Worm (Caenorhabditis elegans): Measurements from ENCODE around the gene mrps-16.

mrps-16 gene

ce11 chrII:5425633-5426032 is 48.5 kb upstream of the mrps-16 start, which contains the start of gene F07F6.8:
TSS of gene F07F6.8 (minus strand) at chrII:5425733.
- TF ChIP-seq nhr-23 (tag; optimal IDR thresholded peaks at IDR 0.05) (no peak), egl-27 (tag; optimal IDR thresholded peaks at IDR 0.05) (no peak), ztf-11 (tag; optimal IDR thresholded peaks at IDR 0.05) (no peak)

- TF ChIP-seq lsy-2 (tag; optimal IDR thresholded peaks at IDR 0.05) (peak in 1 of 2 experiments; percentile 71), nhr-25 (tag; optimal IDR thresholded peaks at IDR 0.05) (peak; percentile 69), ama-1 (optimal IDR thresholded peaks at IDR 0.05) (peak; percentile 28), nhr-129 (tag; optimal IDR thresholded peaks at IDR 0.05) (peak; percentile 92), dmd-4 (tag; optimal IDR thresholded peaks at IDR 0.05) (no peak), fos-1 (tag; optimal IDR thresholded peaks at IDR 0.05) (peak; percentile 63), ceh-82 (tag; optimal IDR thresholded peaks at IDR 0.05) (no peak), sma-9 (GFP tag; optimal IDR thresholded peaks at IDR 0.05) (peak; percentile 27), sma-9 (tag; optimal IDR thresholded peaks at IDR 0.05) (no peak), crh-2 (tag; optimal IDR thresholded peaks at IDR 0.05) (peak; percentile 76), F13H6.1 (tag; optimal IDR thresholded peaks at IDR 0.05) (peak; percentile 38), C34F6.9 (tag; optimal IDR thresholded peaks at IDR 0.05) (peak; percentile 79), nhr-23 (tag; optimal IDR thresholded peaks at IDR 0.05) (no peak)
Measured at ce11 chrII:5426054-5426453, 48.1 kb upstream of the mrps-16 start.

ce11 chrII:5426470-5426869 is 47.7 kb upstream of the mrps-16 start:
- TF ChIP-seq nhr-25 (tag; optimal IDR thresholded peaks at IDR 0.05) (no peak), unc-39 (tag; optimal IDR thresholded peaks at IDR 0.05) (no peak), nhr-21 (tag; optimal IDR thresholded peaks at IDR 0.05) (no peak), dmd-4 (tag; optimal IDR thresholded peaks at IDR 0.05) (no peak), snpc-4 (tag; optimal IDR thresholded peaks at IDR 0.05) (no peak), mab-5 (tag; optimal IDR thresholded peaks at IDR 0.05) (no peak), sem-4 (tag; optimal IDR thresholded peaks at IDR 0.05) (no peak), Y55F3AM.14 (GFP tag; optimal IDR thresholded peaks at IDR 0.05) (no peak), lin-39 (tag; optimal IDR thresholded peaks at IDR 0.05) (no peak), nhr-6 (tag; optimal IDR thresholded peaks at IDR 0.05) (no peak), mbf-1 (tag; optimal IDR thresholded peaks at IDR 0.05) (no peak), egl-27 (tag; optimal IDR thresholded peaks at IDR 0.05) (no peak), nhr-23 (tag; optimal IDR thresholded peaks at IDR 0.05) (no peak), gmeb-1 (tag; optimal IDR thresholded peaks at IDR 0.05) (no peak), fos-1 (tag; optimal IDR thresholded peaks at IDR 0.05) (no peak)

ce11 chrII:5429522-5430257 is 44.5 kb upstream of the mrps-16 start, which contains the start of the genes F07F6.4 and F07F6.2:
TSS of gene F07F6.4 (minus strand) at chrII:5429572.
TSS of gene F07F6.2 (plus strand) at chrII:5430207.
- TF ChIP-seq nhr-129 (tag; optimal IDR thresholded peaks at IDR 0.05) (peak; percentile 8), lin-13 (GFP tag; optimal IDR thresholded peaks at IDR 0.05) (peak; percentile 5), lsy-2 (tag; optimal IDR thresholded peaks at IDR 0.05) (peak in 1 of 2 experiments; percentile 58), crh-2 (tag; optimal IDR thresholded peaks at IDR 0.05) (peak; percentile 88), ceh-16 (tag; optimal IDR thresholded peaks at IDR 0.05) (no peak), C34F6.9 (tag; optimal IDR thresholded peaks at IDR 0.05) (peak; percentile 59)

ce11 chrII:5433069-5433468 is 41.1 kb upstream of the mrps-16 start, which contains the start of gene srx-114:
TSS of gene srx-114 (minus strand) at chrII:5433169.
- no peak for TF ChIP-seq unc-62 (GFP tag; optimal IDR thresholded peaks at IDR 0.05)
- no peak for TF ChIP-seq peb-1 (tag; optimal IDR thresholded peaks at IDR 0.05)
- no peak for TF ChIP-seq nhr-21 (tag; optimal IDR thresholded peaks at IDR 0.05)
- TF ChIP-seq lsy-2 (tag; optimal IDR thresholded peaks at IDR 0.05) = no peak
- no peak for TF ChIP-seq alr-1 (tag; optimal IDR thresholded peaks at IDR 0.05)
- TF ChIP-seq dmd-4 (tag; optimal IDR thresholded peaks at IDR 0.05) = no peak
- no peak for TF ChIP-seq nhr-129 (tag; optimal IDR thresholded peaks at IDR 0.05)
- TF ChIP-seq egl-27 (tag; optimal IDR thresholded peaks at IDR 0.05) = no peak
- no peak for TF ChIP-seq sma-9 (GFP tag; optimal IDR thresholded peaks at IDR 0.05)
- no peak for TF ChIP-seq sma-9 (tag; optimal IDR thresholded peaks at IDR 0.05)
- no peak for TF ChIP-seq elt-3 (tag; optimal IDR thresholded peaks at IDR 0.05)
- no peak for TF ChIP-seq lin-11 (tag; optimal IDR thresholded peaks at IDR 0.05)
- TF ChIP-seq ceh-82 (tag; optimal IDR thresholded peaks at IDR 0.05) = no peak
- no peak for TF ChIP-seq fos-1 (tag; optimal IDR thresholded peaks at IDR 0.05)
- TF ChIP-seq aly-2 (tag; optimal IDR thresholded peaks at IDR 0.05) = no peak
- no peak for TF ChIP-seq F13H6.1 (tag; optimal IDR thresholded peaks at IDR 0.05)
- TF ChIP-seq ama-1 (optimal IDR thresholded peaks at IDR 0.05) = no peak
- TF ChIP-seq lin-39 (tag; optimal IDR thresholded peaks at IDR 0.05) = no peak
- no peak for TF ChIP-seq ztf-11 (tag; optimal IDR thresholded peaks at IDR 0.05)
- TF ChIP-seq unc-39 (tag; optimal IDR thresholded peaks at IDR 0.05) = no peak
- TF ChIP-seq mbf-1 (tag; optimal IDR thresholded peaks at IDR 0.05) = no peak

Data from whole organism, L2 larva.